Fruit fly (Drosophila melanogaster) whole organism, embryonic: ENCODE data around the gene trbd.
A peak's percentile ranks its signal among the peaks of the same experiment; 100 is the strongest.

ENCODE experiments used
- Atf-2 ChIP-seq: fragments of 200-800 bp; sonication (Bioruptor generic); optimal IDR thresholded peaks from 2 replicates; lab custom pipeline; 2016; ENCODE audit warnings: missing biosample characterization, missing genetic modification characterization
- Blimp-1 ChIP-seq: fragments of 200-800 bp; sonication (Bioruptor generic); optimal IDR thresholded peaks from 3 replicates; lab custom pipeline; 2018; ENCODE audit warnings: missing biosample characterization, missing genetic modification characterization, mild to moderate bottlenecking, moderate library complexity, missing genetic modification reagents
- Bteb2 ChIP-seq: fragments of 200-800 bp; sonication (Bioruptor generic); optimal IDR thresholded peaks from 2 replicates; lab custom pipeline; 2016; ENCODE audit warnings: missing biosample characterization, missing genetic modification characterization
- CG11247 ChIP-seq: fragments of 200-800 bp; sonication (Bioruptor generic); IDR thresholded peaks from 2 replicates; pipeline ENCODE4 v1.3.6; 2022; ENCODE audit warnings: missing biosample characterization, missing genetic modification characterization
- CG12391 ChIP-seq: fragments of 200-800 bp; sonication (Bioruptor generic); optimal IDR thresholded peaks from 3 replicates; lab custom pipeline; 2018; ENCODE audit warnings: missing biosample characterization, mild to moderate bottlenecking, missing genetic modification characterization, moderate library complexity
- CG13775 ChIP-seq: fragments of 200-800 bp; sonication (Bioruptor generic); optimal IDR thresholded peaks from 3 replicates; lab custom pipeline; 2017; ENCODE audit warnings: missing biosample characterization, mild to moderate bottlenecking, missing genetic modification characterization
- CG1602 ChIP-seq: fragments of 200-800 bp; sonication (Bioruptor generic); optimal IDR thresholded peaks from 3 replicates; lab custom pipeline; 2016; ENCODE audit warnings: missing biosample characterization, missing genetic modification characterization
- CG17186 ChIP-seq: fragments of 200-800 bp; sonication (Bioruptor generic); optimal IDR thresholded peaks from 3 replicates; lab custom pipeline; 2017; ENCODE audit warnings: missing biosample characterization, missing genetic modification reagents, missing genetic modification characterization
- CG17568 ChIP-seq: fragments of 200-800 bp; sonication (Bioruptor generic); optimal IDR thresholded peaks from 2 replicates; lab custom pipeline; 2018; ENCODE audit warnings: missing biosample characterization, mild to moderate bottlenecking, missing genetic modification characterization, moderate library complexity
- CG18599 ChIP-seq: fragments of 200-800 bp; sonication (Bioruptor generic); optimal IDR thresholded peaks from 3 replicates; lab custom pipeline; 2017; ENCODE audit warnings: missing biosample characterization, missing genetic modification characterization, mild to moderate bottlenecking, moderate library complexity, missing genetic modification reagents
- CG3163 ChIP-seq: fragments of 200-800 bp; sonication (Bioruptor generic); optimal IDR thresholded peaks from 3 replicates; lab custom pipeline; 2016; ENCODE audit warnings: missing biosample characterization, missing genetic modification characterization
- CG33557 ChIP-seq: fragments of 200-800 bp; sonication (Bioruptor generic); optimal IDR thresholded peaks from 2 replicates; lab custom pipeline; 2019; ENCODE audit warnings: missing biosample characterization, mild to moderate bottlenecking, missing genetic modification characterization, moderate library complexity
- CG4360 ChIP-seq: fragments of 200-800 bp; sonication (Bioruptor generic); IDR thresholded peaks from 2 replicates; pipeline ENCODE4 v1.3.6; 2022; ENCODE audit warnings: missing biosample characterization, missing genetic modification characterization
- CG4730 ChIP-seq: fragments of 200-800 bp; sonication (Bioruptor generic); IDR thresholded peaks from 2 replicates; pipeline ENCODE4 v1.3.6; 2022; ENCODE audit warnings: missing biosample characterization, missing genetic modification characterization
- CG4820 ChIP-seq: fragments of 200-800 bp; sonication (Bioruptor generic); optimal IDR thresholded peaks from 3 replicates; lab custom pipeline; 2016; ENCODE audit warnings: missing biosample characterization, missing genetic modification characterization
- CG6765 ChIP-seq: fragments of 200-800 bp; sonication (Bioruptor generic); optimal IDR thresholded peaks from 3 replicates; lab custom pipeline; 2017; ENCODE audit warnings: missing biosample characterization, mild to moderate bottlenecking, missing genetic modification characterization
- CG7271 ChIP-seq: fragments of 200-800 bp; sonication (Bioruptor generic); optimal IDR thresholded peaks from 2 replicates; lab custom pipeline; 2018; ENCODE audit warnings: missing biosample characterization, mild to moderate bottlenecking, missing genetic modification characterization, moderate library complexity
- CG7963 ChIP-seq: fragments of 200-800 bp; sonication (Bioruptor generic); IDR thresholded peaks from 3 replicates; pipeline ENCODE4 v1.3.6; 2022; ENCODE audit warnings: missing biosample characterization, missing genetic modification characterization; ENCODE audit not compliant: partially characterized antibody
- D ChIP-seq, 2 experiments: fragments of 200-800 bp in 1 of 2; fragments of >200 bp in 1 of 2; sonication (Bioruptor generic) in 1 of 2; optimal IDR thresholded peaks; 2 replicates in 1 of 2; 3 replicates in 1 of 2; lab custom pipeline; 2017; ENCODE audit warnings: mild to moderate bottlenecking in 1 of 2, missing biosample characterization in 1 of 2, missing genetic modification characterization in 1 of 2, missing genetic modification reagents in 1 of 2
- Deaf1 ChIP-seq: fragments of 200-800 bp; optimal IDR thresholded peaks from 3 replicates; lab custom pipeline; 2019; ENCODE audit warnings: missing biosample characterization, mild to moderate bottlenecking, missing genetic modification characterization, moderate library complexity
- Ets65A ChIP-seq: fragments of 200-800 bp; sonication (Bioruptor generic); peaks from one replicate; lab custom pipeline; 2016; ENCODE audit warnings: missing biosample characterization, missing genetic modification characterization
- Hsf ChIP-seq: fragments of 200-800 bp; sonication (Bioruptor generic); optimal IDR thresholded peaks from 3 replicates; lab custom pipeline; 2016; ENCODE audit warnings: missing biosample characterization, missing genetic modification characterization
- Mrtf ChIP-seq: fragments of 200-800 bp; sonication (Bioruptor generic); IDR thresholded peaks from 3 replicates; pipeline ENCODE4 v1.3.6; 2022; ENCODE audit warnings: missing biosample characterization, missing genetic modification characterization
- NFAT ChIP-seq: fragments of 200-800 bp; sonication (Bioruptor generic); IDR thresholded peaks from 2 replicates; pipeline ENCODE4 v1.3.6; 2022; ENCODE audit warnings: missing biosample characterization, missing genetic modification characterization
- Opbp ChIP-seq: fragments of 200-800 bp; sonication (Bioruptor generic); IDR thresholded peaks from 3 replicates; pipeline ENCODE4 v1.3.6; 2022; ENCODE audit warnings: missing biosample characterization, missing genetic modification characterization; ENCODE audit not compliant: partially characterized antibody
- Pdp1 ChIP-seq, 2 experiments: fragments of 200-800 bp; sonication (Bioruptor generic); optimal IDR thresholded peaks; 3 replicates each; lab custom pipeline; 2016; ENCODE audit warnings: missing biosample characterization in 2 of 2, missing genetic modification characterization in 2 of 2, mild to moderate bottlenecking in 1 of 2, moderate library complexity in 1 of 2
- Scr ChIP-seq: fragments of 200-800 bp; sonication (Bioruptor generic); IDR thresholded peaks from 2 replicates; pipeline ENCODE4 v1.3.6; 2022; ENCODE audit warnings: missing biosample characterization, missing genetic modification characterization; ENCODE audit not compliant: partially characterized antibody
- Six4 ChIP-seq: fragments of 200-800 bp; sonication (Bioruptor generic); optimal IDR thresholded peaks from 2 replicates; lab custom pipeline; 2016; ENCODE audit warnings: missing biosample characterization, missing genetic modification characterization
- Tbp ChIP-seq: fragments of >200 bp; optimal IDR thresholded peaks from 2 replicates; lab custom pipeline; 2018; ENCODE audit warnings: missing biosample characterization, missing genetic modification characterization
- Vsx1 ChIP-seq: fragments of 200-800 bp; sonication (Bioruptor generic); optimal IDR thresholded peaks from 2 replicates; lab custom pipeline; 2017; ENCODE audit warnings: missing biosample characterization, mild to moderate bottlenecking, missing genetic modification characterization, missing genetic modification reagents
- al ChIP-seq: fragments of 200-800 bp; sonication (Bioruptor generic); IDR thresholded peaks from 2 replicates; pipeline ENCODE4 v1.3.6; 2022; ENCODE audit warnings: missing biosample characterization, missing genetic modification characterization
- ato ChIP-seq: fragments of 200-800 bp; sonication (Bioruptor generic); IDR thresholded peaks from 2 replicates; pipeline ENCODE4 v1.3.6; 2022; ENCODE audit warnings: missing biosample characterization, missing genetic modification characterization; ENCODE audit not compliant: partially characterized antibody
- bcd ChIP-seq: fragments of 200-800 bp; sonication (Bioruptor generic); optimal IDR thresholded peaks from 2 replicates; lab custom pipeline; 2017; ENCODE audit warnings: missing biosample characterization, mild to moderate bottlenecking, missing genetic modification characterization
- btn ChIP-seq: fragments of 200-800 bp; sonication (Bioruptor generic); optimal IDR thresholded peaks from 2 replicates; lab custom pipeline; 2016; ENCODE audit warnings: missing biosample characterization, missing genetic modification characterization
- cwo ChIP-seq: fragments of 200-800 bp; sonication (Bioruptor generic); optimal IDR thresholded peaks from 3 replicates; lab custom pipeline; 2017; ENCODE audit warnings: missing biosample characterization, missing genetic modification characterization, mild to moderate bottlenecking, moderate library complexity, missing genetic modification reagents
- dati ChIP-seq: fragments of 200-800 bp; sonication (Bioruptor generic); IDR thresholded peaks from 2 replicates; pipeline ENCODE4 v1.3.6; 2022; ENCODE audit warnings: missing biosample characterization, missing genetic modification characterization
- dysf ChIP-seq: fragments of 200-800 bp; sonication (Bioruptor generic); IDR thresholded peaks from 3 replicates; pipeline ENCODE4 v1.3.6; 2022; ENCODE audit warnings: missing biosample characterization, missing genetic modification characterization
- grau ChIP-seq: fragments of 200-800 bp; optimal IDR thresholded peaks from 3 replicates; lab custom pipeline; 2019; ENCODE audit warnings: missing biosample characterization, mild to moderate bottlenecking, missing genetic modification characterization, moderate library complexity
- ken ChIP-seq: fragments of 200-800 bp; sonication (Bioruptor generic); IDR thresholded peaks from 3 replicates; pipeline ENCODE4 v1.3.6; 2022; ENCODE audit warnings: missing biosample characterization, missing genetic modification characterization
- maf-S ChIP-seq: fragments of 200-800 bp; sonication (Bioruptor generic); optimal IDR thresholded peaks from 2 replicates; lab custom pipeline; 2016; ENCODE audit warnings: missing biosample characterization, missing genetic modification characterization
- mam ChIP-seq: fragments of 200-800 bp; sonication (Bioruptor generic); optimal IDR thresholded peaks from 3 replicates; lab custom pipeline; 2016; ENCODE audit warnings: missing biosample characterization, missing genetic modification characterization
- nom ChIP-seq: fragments of 200-800 bp; sonication (Bioruptor generic); optimal IDR thresholded peaks from 2 replicates; lab custom pipeline; 2017; ENCODE audit warnings: missing biosample characterization, missing genetic modification characterization, mild to moderate bottlenecking, moderate library complexity, missing genetic modification reagents
- odd ChIP-seq: fragments of 200-800 bp; sonication (Bioruptor generic); optimal IDR thresholded peaks from 2 replicates; lab custom pipeline; 2017; ENCODE audit warnings: missing biosample characterization, mild to moderate bottlenecking, missing genetic modification characterization
- onecut ChIP-seq: fragments of 200-800 bp; sonication (Bioruptor generic); IDR thresholded peaks from 2 replicates; pipeline ENCODE4 v1.3.6; 2022; ENCODE audit warnings: missing biosample characterization, missing genetic modification characterization
- otp ChIP-seq: fragments of 200-800 bp; sonication (Bioruptor generic); IDR thresholded peaks from 3 replicates; pipeline ENCODE4, ENCODE4 v1.3.6; 2022; ENCODE audit warnings: missing biosample characterization, missing genetic modification characterization
- pzg ChIP-seq: fragments of 200-800 bp; sonication (Bioruptor generic); optimal IDR thresholded peaks from 3 replicates; lab custom pipeline; 2018; ENCODE audit warnings: missing biosample characterization, mild to moderate bottlenecking, missing genetic modification characterization, moderate library complexity
- ranshi ChIP-seq: fragments of 200-800 bp; sonication (Bioruptor generic); IDR thresholded peaks from 2 replicates; pipeline ENCODE4 v1.3.6; 2022; ENCODE audit warnings: missing biosample characterization, missing genetic modification characterization
- rib ChIP-seq: fragments of 200-800 bp; sonication (Bioruptor generic); IDR thresholded peaks from 2 replicates; pipeline ENCODE4 v1.3.6; 2022; ENCODE audit warnings: missing biosample characterization, missing genetic modification characterization
- ttk ChIP-seq: fragments of 200-800 bp; sonication (Bioruptor generic); IDR thresholded peaks from 2 replicates; pipeline ENCODE4 v2.1.2; 2022; ENCODE audit warnings: missing biosample characterization, missing genetic modification characterization
- wdn ChIP-seq: fragments of 200-800 bp; sonication (Bioruptor generic); IDR thresholded peaks from 2 replicates; pipeline ENCODE4 v1.3.6; 2022; ENCODE audit warnings: missing biosample characterization, missing genetic modification characterization
- yki ChIP-seq: fragments of >200 bp; optimal IDR thresholded peaks from 3 replicates; lab custom pipeline; 2018
- zfh1 ChIP-seq: fragments of 200-800 bp; sonication (Bioruptor generic); IDR thresholded peaks from 3 replicates; pipeline ENCODE4 v1.3.6; 2022; ENCODE audit warnings: missing biosample characterization, missing genetic modification characterization

Gene trbd

dm6 chr3R:9710886-9711285 lies at the start of gene trbd, which contains the start of gene dmt (continued):
- TF ChIP-seq nom (no peak), mam (GFP tag; lab: Kevin White, UChicago) (peak; percentile 81), Tbp (GFP tag; lab: Kevin White, UChicago) (no peak), Bteb2 (peak; percentile 42), al (GFP tag; lab: Robert Waterston, UW) (no peak), Atf-2 (GFP tag; lab: Kevin White, UChicago) (peak; percentile 17), ato (GFP tag; lab: Robert Waterston, UW) (no peak), wdn (GFP tag; lab: Robert Waterston, UW) (no peak), btn (GFP tag; lab: Kevin White, UChicago) (peak; percentile 19), Hsf (GFP tag; lab: Kevin White, UChicago) (peak; percentile 37), CG33557 (GFP tag; lab: Kevin White, UChicago) (no peak), maf-S (GFP tag; lab: Kevin White, UChicago) (peak; percentile 69), Vsx1 (GFP tag; lab: Kevin White, UChicago) (peak; percentile 99), CG1602 (GFP tag; lab: Kevin White, UChicago) (peak; percentile 40), CG7271 (tag; lab: Kevin White, UChicago) (no peak), odd (GFP tag; lab: Kevin White, UChicago) (no peak), onecut (GFP tag; lab: Robert Waterston, UW) (peak; percentile 28), bcd (GFP tag; lab: Kevin White, UChicago) (no peak), Mrtf (GFP tag; lab: Robert Waterston, UW) (no peak), CG3163 (GFP tag; lab: Kevin White, UChicago) (peak; percentile 62), CG11247 (no peak), Six4 (no peak), CG4730 (GFP tag; lab: Robert Waterston, UW) (no peak), zfh1 (GFP tag; lab: Robert Waterston, UW) (no peak), CG4820 (GFP tag; lab: Kevin White, UChicago) (peak; percentile 30), CG4360 (no peak), ttk (no peak), NFAT (GFP tag; lab: Robert Waterston, UW) (no peak), CG6765 (no peak), cwo (GFP tag; lab: Kevin White, UChicago) (no peak), CG13775 (peak; percentile 33), Ets65A (GFP tag; lab: Kevin White, UChicago) (peak; percentile 98), yki (lab: Kevin White, UChicago) (no peak), Opbp (GFP tag; lab: Robert Waterston, UW) (no peak), ken (GFP tag; lab: Robert Waterston, UW) (no peak), grau (tag; lab: Kevin White, UChicago) (no peak), CG12391 (tag; lab: Kevin White, UChicago) (no peak), ranshi (GFP tag; lab: Robert Waterston, UW) (no peak), Blimp-1 (GFP tag; lab: Kevin White, UChicago) (no peak), CG17568 (no peak), CG17186 (GFP tag; lab: Kevin White, UChicago) (peak; percentile 59), pzg (peak; percentile 100), Pdp1 (GFP tag; optimal IDR thresholded peaks at IDR 0.05; lab: Kevin White, UChicago) (peak in 1 of 2 experiments; percentile 52), otp (GFP tag; lab: Robert Waterston, UW) (no peak), dysf (GFP tag; lab: Robert Waterston, UW) (no peak), CG7963 (no peak), dati (GFP tag; lab: Robert Waterston, UW) (no peak), rib (GFP tag; lab: Robert Waterston, UW) (no peak), Scr (no peak), D (optimal IDR thresholded peaks at IDR 0.05; lab: Kevin White, UChicago) (no peak), D (GFP tag; optimal IDR thresholded peaks at IDR 0.05; lab: Kevin White, UChicago) (no peak), CG18599 (no peak), Deaf1 (tag; lab: Kevin White, UChicago) (no peak)
